Worm (Caenorhabditis elegans): ENCODE measurements around the gene scc-2.
A peak's percentile ranks its signal among the peaks of the same experiment; 100 is the strongest.

scc-2 gene

ce11 chrII:263563-263962, at the start of gene scc-2:
TSS of gene scc-2 (minus strand) at chrII:263663.
- TF ChIP-seq hlh-8 (tag; optimal IDR thresholded peaks at IDR 0.05) (no peak), dmd-4 (tag; optimal IDR thresholded peaks at IDR 0.05; ENCODE audit: borderline replicate concordance) (no peak), T23F11.4 (GFP tag; optimal IDR thresholded peaks at IDR 0.05) (no peak), hlh-6 (tag; optimal IDR thresholded peaks at IDR 0.05) (no peak), madf-2 (tag; optimal IDR thresholded peaks at IDR 0.05) (no peak), ceh-45 (GFP tag; IDR thresholded peaks at IDR 0.05) (no peak), elt-4 (tag; optimal IDR thresholded peaks at IDR 0.05) (no peak), sox-2 (GFP tag; IDR thresholded peaks at IDR 0.05) (no peak), ceh-34 (tag; optimal IDR thresholded peaks at IDR 0.05) (no peak), sdc-2 (tag; optimal IDR thresholded peaks at IDR 0.05) (no peak), hlh-15 (tag; optimal IDR thresholded peaks at IDR 0.05) (no peak), unc-3 (GFP tag; conservative IDR thresholded peaks at IDR 0.05) (no peak), unc-3 (tag; optimal IDR thresholded peaks at IDR 0.05) (no peak), ceh-19 (GFP tag; optimal IDR thresholded peaks at IDR 0.05) (no peak), nhr-11 (tag; optimal IDR thresholded peaks at IDR 0.05) (no peak), pax-1 (tag; optimal IDR thresholded peaks at IDR 0.05) (no peak), tbx-2 (tag; optimal IDR thresholded peaks at IDR 0.05) (no peak), ceh-24 (tag; optimal IDR thresholded peaks at IDR 0.05) (no peak), K09A11.1 (tag; optimal IDR thresholded peaks at IDR 0.05; ENCODE audit: insufficient read depth) (no peak), ceh-30 (tag; optimal IDR thresholded peaks at IDR 0.05) (no peak), hlh-30 (tag; optimal IDR thresholded peaks at IDR 0.05; ENCODE audit: insufficient read depth) (no peak)

ce11 chrII:312110-312509, 48.6 kb upstream of the scc-2 start, which contains the start of gene mps-2:
TSS of gene mps-2 (minus strand) at chrII:312210.
- TF ChIP-seq unc-55 (GFP tag; optimal IDR thresholded peaks at IDR 0.05) = peak; percentile 9

ce11 chrII:307154-307553, 43.7 kb upstream of the scc-2 start, which contains the start of gene K01A2.4:
TSS of gene K01A2.4 (plus strand) at chrII:307454.
- no peak for TF ChIP-seq gmeb-2 (tag; optimal IDR thresholded peaks at IDR 0.05)
- no peak for TF ChIP-seq npax-4 (tag; optimal IDR thresholded peaks at IDR 0.05)
- TF ChIP-seq ets-4 (tag; optimal IDR thresholded peaks at IDR 0.05) = no peak
- TF ChIP-seq unc-55 (GFP tag; optimal IDR thresholded peaks at IDR 0.05) = no peak
- no peak for TF ChIP-seq hlh-13 (GFP tag; optimal IDR thresholded peaks at IDR 0.05)
- no peak for TF ChIP-seq Y22D7AL.16 (tag; optimal IDR thresholded peaks at IDR 0.05)
- TF ChIP-seq tbx-2 (tag; optimal IDR thresholded peaks at IDR 0.05) = no peak
- no peak for TF ChIP-seq ceh-2 (tag; optimal IDR thresholded peaks at IDR 0.05)
- TF ChIP-seq T23F11.4 (GFP tag; optimal IDR thresholded peaks at IDR 0.05) = no peak
- no peak for TF ChIP-seq mec-3 (tag; optimal IDR thresholded peaks at IDR 0.05; ENCODE audit: borderline replicate concordance)
- no peak for TF ChIP-seq ref-2 (tag; optimal IDR thresholded peaks at IDR 0.05)
- TF ChIP-seq hlh-8 (tag; optimal IDR thresholded peaks at IDR 0.05) = no peak
- TF ChIP-seq pha-4 (tag; optimal IDR thresholded peaks at IDR 0.05) = no peak
- TF ChIP-seq ahr-1 (tag; optimal IDR thresholded peaks at IDR 0.05) = no peak
- no peak for TF ChIP-seq rnt-1 (tag; optimal IDR thresholded peaks at IDR 0.05)
- TF ChIP-seq pax-1 (tag; optimal IDR thresholded peaks at IDR 0.05) = no peak
- no peak for TF ChIP-seq unc-42 (tag; optimal IDR thresholded peaks at IDR 0.05)
- TF ChIP-seq ceh-6 (GFP tag; optimal IDR thresholded peaks at IDR 0.05) = no peak
- TF ChIP-seq pros-1 (tag; optimal IDR thresholded peaks at IDR 0.05) = no peak

ce11 chrII:305645-306044, 42.2 kb upstream of the scc-2 start, which contains the start of gene col-69:
TSS of gene col-69 (minus strand) at chrII:305745.
- TF ChIP-seq madf-2 (tag; optimal IDR thresholded peaks at IDR 0.05) (no peak), zip-5 (tag; optimal IDR thresholded peaks at IDR 0.05) (no peak), K09A11.1 (tag; optimal IDR thresholded peaks at IDR 0.05; ENCODE audit: insufficient read depth) (no peak), unc-3 (GFP tag; conservative IDR thresholded peaks at IDR 0.05) (no peak), unc-3 (tag; optimal IDR thresholded peaks at IDR 0.05) (no peak), ama-1 (optimal IDR thresholded peaks at IDR 0.05) (no peak)
